Worm (Caenorhabditis elegans) whole organism, mixed stage, embryonic: ENCODE measurements around the gene F59B2.12.

Source experiments
- M03D4.4 ChIP-seq: sonication (generic microtip); optimal IDR thresholded peaks from 2 replicates; lab custom pipeline; 2017; ENCODE audit warnings: mild to moderate bottlenecking, missing genetic modification characterization, missing compliant biosample characterization
- bed-3 ChIP-seq: fragments of 200-800 bp; sonication (Bioruptor generic); optimal IDR thresholded peaks from 3 replicates; lab custom pipeline; 2018; ENCODE audit warnings: mild to moderate bottlenecking, missing genetic modification characterization, moderate library complexity, missing compliant biosample characterization
- ceh-39 ChIP-seq: fragments of 150-350 bp; optimal IDR thresholded peaks from 2 replicates; lab custom pipeline; 2014; ENCODE audit warnings: missing biosample characterization, missing genetic modification characterization
- ceh-43 ChIP-seq: fragments of 200-800 bp; sonication (Bioruptor generic); optimal IDR thresholded peaks from 2 replicates; lab custom pipeline; 2018; ENCODE audit warnings: mild to moderate bottlenecking, missing genetic modification characterization, moderate library complexity, missing compliant biosample characterization
- ceh-83 ChIP-seq: fragments of 200-800 bp; sonication (Bioruptor generic); optimal IDR thresholded peaks from 2 replicates; lab custom pipeline; 2018; ENCODE audit warnings: mild to moderate bottlenecking, missing genetic modification characterization, missing compliant biosample characterization
- ces-1 ChIP-seq: fragments of 150-350 bp; optimal IDR thresholded peaks from 2 replicates; lab custom pipeline; 2014; ENCODE audit warnings: missing biosample characterization, missing genetic modification reagents, missing genetic modification characterization
- cnd-1 ChIP-seq: fragments of 200-800 bp; sonication (Bioruptor generic); optimal IDR thresholded peaks from 2 replicates; lab custom pipeline; 2018; ENCODE audit warnings: mild to moderate bottlenecking, missing genetic modification characterization, missing compliant biosample characterization
- drap-1 ChIP-seq: fragments of 200-800 bp; sonication (Bioruptor generic); optimal IDR thresholded peaks from 3 replicates; lab custom pipeline; 2018; ENCODE audit warnings: mild to moderate bottlenecking, missing genetic modification characterization, missing compliant biosample characterization
- elt-1 ChIP-seq: sonication (generic microtip); optimal IDR thresholded peaks from 2 replicates; lab custom pipeline; 2017; ENCODE audit warnings: missing genetic modification characterization, mild to moderate bottlenecking, missing compliant biosample characterization, antibody characterized with exemption, moderate library complexity, borderline replicate concordance; ENCODE audit not compliant: insufficient read depth
- elt-3 ChIP-seq: fragments of 150-350 bp; optimal IDR thresholded peaks from 2 replicates; lab custom pipeline; 2014; ENCODE audit warnings: missing biosample characterization, missing genetic modification characterization
- flh-1 ChIP-seq: fragments of 200-800 bp; sonication (Bioruptor generic); optimal IDR thresholded peaks from 2 replicates; lab custom pipeline; 2018; ENCODE audit warnings: mild to moderate bottlenecking, missing genetic modification characterization, moderate library complexity, missing compliant biosample characterization
- ham-2 ChIP-seq: fragments of 200-800 bp; sonication (Bioruptor generic); optimal IDR thresholded peaks from 2 replicates; lab custom pipeline; 2018; ENCODE audit warnings: mild to moderate bottlenecking, missing genetic modification characterization, missing compliant biosample characterization
- hlh-1 ChIP-seq: fragments of 150-350 bp; optimal IDR thresholded peaks from 2 replicates; lab custom pipeline; 2014; ENCODE audit warnings: missing biosample characterization, missing genetic modification reagents, missing genetic modification characterization
- lin-13 ChIP-seq: fragments of 150-350 bp; optimal IDR thresholded peaks from 2 replicates; lab custom pipeline; 2014; ENCODE audit warnings: missing biosample characterization, missing genetic modification characterization
- lin-32 ChIP-seq: fragments of 200-800 bp; sonication (Bioruptor generic); optimal IDR thresholded peaks from 2 replicates; lab custom pipeline; 2018; ENCODE audit warnings: mild to moderate bottlenecking, missing genetic modification characterization, missing compliant biosample characterization
- lsy-2 ChIP-seq: fragments of 150-350 bp; optimal IDR thresholded peaks from 2 replicates; lab custom pipeline; 2014; ENCODE audit warnings: missing biosample characterization, missing genetic modification characterization
- mep-1 ChIP-seq: fragments of 150-350 bp; optimal IDR thresholded peaks from 2 replicates; lab custom pipeline; 2017; ENCODE audit warnings: missing biosample characterization, missing genetic modification reagents, missing genetic modification characterization, inconsistent platforms
- mls-2 ChIP-seq: sonication (generic microtip); optimal IDR thresholded peaks from 2 replicates; lab custom pipeline; 2016; ENCODE audit warnings: mild to moderate bottlenecking, missing genetic modification characterization, moderate library complexity, missing compliant biosample characterization
- nhr-12 ChIP-seq: fragments of 150-350 bp; optimal IDR thresholded peaks from 2 replicates; lab custom pipeline; 2014; ENCODE audit warnings: missing biosample characterization, missing genetic modification characterization
- nhr-2 ChIP-seq: fragments of 150-350 bp; optimal IDR thresholded peaks from 2 replicates; lab custom pipeline; 2014; ENCODE audit warnings: missing biosample characterization, missing genetic modification characterization
- nhr-237 ChIP-seq: fragments of 150-350 bp; optimal IDR thresholded peaks from 2 replicates; lab custom pipeline; 2014; ENCODE audit warnings: missing biosample characterization, missing genetic modification characterization
- nhr-76 ChIP-seq: sonication (generic microtip); optimal IDR thresholded peaks from 2 replicates; lab custom pipeline; 2017; ENCODE audit warnings: missing biosample characterization, missing genetic modification characterization
- sem-2 ChIP-seq: fragments of 200-800 bp; sonication (Bioruptor generic); optimal IDR thresholded peaks from 2 replicates; lab custom pipeline; 2018; ENCODE audit warnings: mild to moderate bottlenecking, missing genetic modification characterization, missing compliant biosample characterization
- snpc-4 ChIP-seq: fragments of 150-350 bp; optimal IDR thresholded peaks from 2 replicates; lab custom pipeline; 2014; ENCODE audit warnings: missing biosample characterization, missing genetic modification characterization
- sptf-1 ChIP-seq: sonication (generic microtip); optimal IDR thresholded peaks from 2 replicates; lab custom pipeline; 2017; ENCODE audit warnings: mild to moderate bottlenecking, missing genetic modification characterization, moderate library complexity, missing compliant biosample characterization
- tbx-8 ChIP-seq: fragments of 200-800 bp; sonication (Bioruptor generic); optimal IDR thresholded peaks from 2 replicates; lab custom pipeline; 2018; ENCODE audit warnings: mild to moderate bottlenecking, missing genetic modification characterization, moderate library complexity, missing compliant biosample characterization
- unc-39 ChIP-seq: fragments of 150-350 bp; optimal IDR thresholded peaks from 2 replicates; lab custom pipeline; 2014; ENCODE audit warnings: missing biosample characterization, missing genetic modification characterization
- zip-8 ChIP-seq: fragments of 150-350 bp; optimal IDR thresholded peaks from 2 replicates; lab custom pipeline; 2014; ENCODE audit warnings: missing biosample characterization, missing genetic modification characterization
- ztf-11 ChIP-seq: fragments of 150-350 bp; optimal IDR thresholded peaks from 2 replicates; lab custom pipeline; 2014; ENCODE audit warnings: missing biosample characterization, missing genetic modification characterization

F59B2.12 gene

DNA sequence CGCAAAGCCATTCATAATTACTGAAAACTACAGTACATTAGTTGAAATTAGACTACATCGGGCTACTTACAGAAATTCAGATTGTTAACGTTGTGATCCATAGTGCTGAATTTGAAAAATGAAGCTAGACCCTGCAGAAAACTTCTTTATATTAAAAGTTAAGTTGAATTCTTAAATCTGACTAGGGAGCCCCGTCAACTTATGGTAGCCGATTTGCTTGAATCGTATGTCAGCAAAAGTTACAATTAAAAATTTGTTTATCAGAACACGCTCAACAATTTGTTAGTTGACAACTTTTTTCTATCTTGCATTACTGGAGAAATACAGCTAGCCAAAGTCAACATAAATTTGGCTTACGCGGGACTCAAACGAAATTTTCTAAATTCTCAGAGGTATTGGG, 5.1 kb downstream of the F59B2.12 start, which contains the start of gene F59B2.14:
Gene F59B2.14 (minus strand): TSS at position 101 of the 400 bp plus-strand sequence.
- TF ChIP-seq M03D4.4 (tag; lab: Kevin White, UChicago), result no peak
- no peak for TF ChIP-seq ceh-39 (tag; lab: Kevin White, UChicago)
- no peak for TF ChIP-seq drap-1 (GFP tag; lab: Kevin White, UChicago)
- no peak for TF ChIP-seq elt-1 (tag; lab: Kevin White, UChicago)
- TF ChIP-seq mep-1 (tag; lab: Kevin White, UChicago), result no peak
- no peak for TF ChIP-seq sem-2 (GFP tag; lab: Kevin White, UChicago)
- no peak for TF ChIP-seq zip-8 (tag; lab: Kevin White, UChicago)
- TF ChIP-seq lin-13 (tag; lab: Kevin White, UChicago), result no peak
- TF ChIP-seq ceh-83 (GFP tag; lab: Kevin White, UChicago), result no peak
- TF ChIP-seq nhr-76 (tag; lab: Kevin White, UChicago), result no peak
- no peak for TF ChIP-seq nhr-237 (tag; lab: Kevin White, UChicago)
- TF ChIP-seq ham-2 (GFP tag; lab: Kevin White, UChicago), result no peak
- TF ChIP-seq nhr-12 (tag; lab: Kevin White, UChicago), result no peak
- TF ChIP-seq lsy-2, result no peak

DNA sequence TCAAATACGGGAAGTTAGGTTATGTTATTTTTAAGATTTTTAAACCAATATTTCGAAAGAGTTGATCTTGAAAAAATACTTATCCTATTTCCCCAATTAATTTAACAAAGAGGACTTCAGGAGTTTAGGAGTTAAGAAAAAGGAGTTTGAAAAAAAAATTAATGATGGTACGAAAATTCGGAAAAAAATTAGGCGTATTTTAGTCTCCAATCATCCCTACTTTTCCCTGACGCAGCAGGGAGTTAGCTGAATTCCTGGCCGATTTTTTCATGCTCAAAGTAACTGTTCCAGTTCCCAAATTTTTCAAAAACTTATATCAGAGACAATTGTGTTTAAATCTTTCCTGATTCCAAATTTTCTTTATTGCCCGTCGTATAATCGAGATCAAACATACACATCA, 6.2 kb downstream of the F59B2.12 start:
- no peak for TF ChIP-seq nhr-2 (tag; lab: Kevin White, UChicago)
- no peak for TF ChIP-seq nhr-237 (tag; lab: Kevin White, UChicago)
- TF ChIP-seq, all 35 proteins: peak for 0

ce11 chrIII:9026951-9027350, 9.6 kb downstream of the F59B2.12 start, which contains the start of gene F59B2.13:
Gene F59B2.13, minus strand, starts transcription at chrIII:9027051.
- no peak for TF ChIP-seq ham-2 (GFP tag; lab: Kevin White, UChicago)
- no peak for TF ChIP-seq snpc-4 (tag; lab: Kevin White, UChicago)
- no peak for TF ChIP-seq sptf-1 (tag; lab: Kevin White, UChicago)
- no peak for TF ChIP-seq cnd-1 (tag; lab: Kevin White, UChicago)
- TF ChIP-seq lsy-2, result no peak
- TF ChIP-seq M03D4.4 (tag; lab: Kevin White, UChicago), result no peak
- no peak for TF ChIP-seq elt-1 (tag; lab: Kevin White, UChicago)
- TF ChIP-seq nhr-76 (tag; lab: Kevin White, UChicago), result no peak
- no peak for TF ChIP-seq unc-39 (tag; lab: Kevin White, UChicago)
- TF ChIP-seq nhr-12 (tag; lab: Kevin White, UChicago), result no peak
- no peak for TF ChIP-seq ceh-83 (GFP tag; lab: Kevin White, UChicago)
- TF ChIP-seq, all 35 proteins: peak for 0

ce11 chrIII:9030818-9031217, 13.4 kb downstream of the F59B2.12 start:
- TF ChIP-seq ztf-11 (tag; lab: Kevin White, UChicago), result no peak
- no peak for TF ChIP-seq elt-3
- TF ChIP-seq ceh-39 (tag; lab: Kevin White, UChicago), result no peak
- TF ChIP-seq elt-1 (tag; lab: Kevin White, UChicago), result no peak
- no peak for TF ChIP-seq ces-1 (GFP tag; lab: Kevin White, UChicago)
- TF ChIP-seq ceh-43 (GFP tag; lab: Kevin White, UChicago), result no peak
- no peak for TF ChIP-seq lin-32 (GFP tag; lab: Kevin White, UChicago)
- no peak for TF ChIP-seq sptf-1 (tag; lab: Kevin White, UChicago)
- no peak for TF ChIP-seq hlh-1 (tag; lab: Kevin White, UChicago)
- no peak for TF ChIP-seq tbx-8 (GFP tag; lab: Kevin White, UChicago)
- TF ChIP-seq nhr-237 (tag; lab: Kevin White, UChicago), result no peak
- no peak for TF ChIP-seq bed-3 (GFP tag; lab: Kevin White, UChicago)
- no peak for TF ChIP-seq sem-2 (GFP tag; lab: Kevin White, UChicago)
- TF ChIP-seq flh-1 (GFP tag; lab: Kevin White, UChicago), result no peak
- TF ChIP-seq ham-2 (GFP tag; lab: Kevin White, UChicago), result no peak
- TF ChIP-seq drap-1 (GFP tag; lab: Kevin White, UChicago), result no peak

ce11 chrIII:9034133-9034532, 16.7 kb downstream of the F59B2.12 start:
- TF ChIP-seq snpc-4 (tag; lab: Kevin White, UChicago) (no peak), zip-8 (tag; lab: Kevin White, UChicago) (peak; percentile 24), bed-3 (GFP tag; lab: Kevin White, UChicago) (no peak), ceh-39 (tag; lab: Kevin White, UChicago) (no peak), M03D4.4 (tag; lab: Kevin White, UChicago) (no peak), nhr-76 (tag; lab: Kevin White, UChicago) (no peak), mls-2 (tag; lab: Kevin White, UChicago) (no peak)
